Worm (Caenorhabditis elegans) whole organism, L4 larva: ENCODE results near the gene Y116A8C.9.

ENCODE experiments used
- ama-1 ChIP-seq: fragments of 150-350 bp; optimal IDR thresholded peaks from 2 replicates; lab custom pipeline; 2014; ENCODE audit warnings: inconsistent platforms, mixed read lengths
- cey-2 ChIP-seq: sonication (generic microtip); optimal IDR thresholded peaks from 3 replicates; lab custom pipeline; 2017; ENCODE audit warnings: missing genetic modification characterization, mild to moderate bottlenecking, missing compliant biosample characterization, antibody characterized with exemption, borderline replicate concordance; ENCODE audit not compliant: insufficient read depth
- dve-1 ChIP-seq: sonication (generic microtip); optimal IDR thresholded peaks from 2 replicates; lab custom pipeline; 2017; ENCODE audit warnings: antibody characterized with exemption, mild to moderate bottlenecking, missing genetic modification characterization, missing compliant biosample characterization; ENCODE audit not compliant: insufficient read depth
- egl-27 ChIP-seq: sonication (generic microtip); optimal IDR thresholded peaks from 3 replicates; lab custom pipeline; 2017; ENCODE audit warnings: missing biosample characterization, missing genetic modification reagents, missing genetic modification characterization
- lsy-2 ChIP-seq, 2 experiments: fragments of 150-350 bp in 1 of 2; sonication (generic microtip) in 1 of 2; optimal IDR thresholded peaks; 2 replicates each; lab custom pipeline; 2014 to 2017; ENCODE audit warnings: missing biosample characterization in 2 of 2, missing genetic modification characterization in 2 of 2
- mdl-1 ChIP-seq, 2 experiments: fragments of 150-350 bp in 1 of 2; sonication (generic microtip) in 1 of 2; optimal IDR thresholded peaks; 2 replicates each; lab custom pipeline; 2014 to 2017; ENCODE audit warnings: missing biosample characterization in 2 of 2, missing genetic modification characterization in 2 of 2
- skn-1 ChIP-seq: fragments of 150-350 bp; optimal IDR thresholded peaks from 2 replicates; lab custom pipeline; 2014; ENCODE audit warnings: missing biosample characterization, missing genetic modification characterization
- snpc-4 ChIP-seq: fragments of 150-350 bp; optimal IDR thresholded peaks from 2 replicates; lab custom pipeline; 2014; ENCODE audit warnings: missing biosample characterization, missing genetic modification characterization

ce11 chrIV:16952389-16952788 is 5.8 kb upstream of the Y116A8C.9 start:
- TF ChIP-seq ama-1 (no peak), egl-27 (tag; lab: Kevin White, UChicago) (no peak), cey-2 (tag; lab: Kevin White, UChicago) (no peak), snpc-4 (tag; lab: Kevin White, UChicago) (no peak), mdl-1 (tag; optimal IDR thresholded peaks at IDR 0.05; lab: Kevin White, UChicago) (no peak), lsy-2 (tag; optimal IDR thresholded peaks at IDR 0.05; lab: Kevin White, UChicago) (no peak), skn-1 (no peak), dve-1 (tag; lab: Kevin White, UChicago) (no peak)
